Fruit fly (Drosophila melanogaster) whole organism, prepupa: ENCODE results near the gene Ravus.

Experiments used
- Blimp-1 ChIP-seq: fragments of 200-800 bp; sonication (Bioruptor generic); optimal IDR thresholded peaks from 3 replicates; lab custom pipeline; 2017; ENCODE audit warnings: missing biosample characterization, missing genetic modification characterization, mild to moderate bottlenecking, moderate library complexity, missing genetic modification reagents
- CG10631 ChIP-seq: fragments of 200-800 bp; sonication (Bioruptor generic); optimal IDR thresholded peaks from 2 replicates; lab custom pipeline; 2016; ENCODE audit warnings: missing biosample characterization, missing genetic modification characterization
- CG10669 ChIP-seq: fragments of 200-800 bp; sonication (Bioruptor generic); optimal IDR thresholded peaks from 3 replicates; lab custom pipeline; 2018; ENCODE audit warnings: missing biosample characterization, mild to moderate bottlenecking, missing genetic modification characterization, moderate library complexity
- CG11294 ChIP-seq: fragments of 200-800 bp; sonication (Bioruptor generic); IDR thresholded peaks from 2 replicates; pipeline ENCODE4 v1.3.6; 2022; ENCODE audit warnings: missing biosample characterization, missing genetic modification characterization
- CG11762 ChIP-seq: fragments of 200-800 bp; sonication (Bioruptor generic); optimal IDR thresholded peaks from 3 replicates; lab custom pipeline; 2016; ENCODE audit warnings: missing biosample characterization, missing genetic modification characterization; ENCODE audit not compliant: insufficient read depth
- CG11902 ChIP-seq: fragments of 200-800 bp; sonication (Bioruptor generic); optimal IDR thresholded peaks from 3 replicates; lab custom pipeline; 2016; ENCODE audit warnings: missing biosample characterization, missing genetic modification characterization
- CG15336 ChIP-seq: fragments of 200-800 bp; sonication (Bioruptor generic); IDR thresholded peaks from 2 replicates; pipeline ENCODE4 v1.3.6; 2022; ENCODE audit warnings: missing biosample characterization, missing genetic modification characterization
- CG1621 ChIP-seq: fragments of 200-800 bp; sonication (Bioruptor generic); optimal IDR thresholded peaks from 3 replicates; lab custom pipeline; 2018; ENCODE audit warnings: missing biosample characterization, mild to moderate bottlenecking, missing genetic modification characterization
- CG16779 ChIP-seq: fragments of 200-800 bp; sonication (Bioruptor generic); optimal IDR thresholded peaks from 3 replicates; lab custom pipeline; 2017; ENCODE audit warnings: missing biosample characterization, mild to moderate bottlenecking, missing genetic modification characterization
- CG3032 ChIP-seq: fragments of 200-800 bp; optimal IDR thresholded peaks from 2 replicates; lab custom pipeline; 2019; ENCODE audit warnings: missing biosample characterization, mild to moderate bottlenecking, missing genetic modification characterization, moderate library complexity
- CG31627 ChIP-seq: fragments of 200-800 bp; sonication (Bioruptor generic); optimal IDR thresholded peaks from 3 replicates; lab custom pipeline; 2016; ENCODE audit warnings: missing biosample characterization, missing genetic modification characterization
- CG32006 ChIP-seq: fragments of 200-800 bp; sonication (Bioruptor generic); optimal IDR thresholded peaks from 3 replicates; lab custom pipeline; 2017; ENCODE audit warnings: missing biosample characterization, mild to moderate bottlenecking, missing genetic modification characterization
- CG34406 ChIP-seq: fragments of 200-800 bp; sonication (Bioruptor generic); optimal IDR thresholded peaks from 3 replicates; lab custom pipeline; 2016; ENCODE audit warnings: missing biosample characterization, missing genetic modification characterization
- CG4318 ChIP-seq: fragments of 200-800 bp; sonication (Bioruptor generic); optimal IDR thresholded peaks from 3 replicates; lab custom pipeline; 2017; ENCODE audit warnings: missing biosample characterization, mild to moderate bottlenecking, missing genetic modification characterization
- CG6276 ChIP-seq: fragments of 200-800 bp; sonication (Bioruptor generic); optimal IDR thresholded peaks from 2 replicates; lab custom pipeline; 2017; ENCODE audit warnings: missing biosample characterization, mild to moderate bottlenecking, missing genetic modification characterization
- CG6792 ChIP-seq: fragments of 200-800 bp; sonication (Bioruptor generic); optimal IDR thresholded peaks from 3 replicates; lab custom pipeline; 2016; ENCODE audit warnings: missing biosample characterization, missing genetic modification characterization
- CG6808 ChIP-seq: fragments of 200-800 bp; sonication (Bioruptor generic); optimal IDR thresholded peaks from 3 replicates; lab custom pipeline; 2017; ENCODE audit warnings: missing biosample characterization, missing genetic modification characterization, mild to moderate bottlenecking, moderate library complexity, missing genetic modification reagents
- CG6854 ChIP-seq: fragments of 200-800 bp; sonication (Bioruptor generic); optimal IDR thresholded peaks from 2 replicates; lab custom pipeline; 2017; ENCODE audit warnings: missing biosample characterization, mild to moderate bottlenecking, missing genetic modification characterization
- CG7368 ChIP-seq: fragments of 200-800 bp; sonication (Bioruptor generic); optimal IDR thresholded peaks from 3 replicates; lab custom pipeline; 2016; ENCODE audit warnings: missing biosample characterization, missing genetic modification characterization
- CG8119 ChIP-seq: fragments of 200-800 bp; sonication (Bioruptor generic); IDR thresholded peaks from 3 replicates; pipeline ENCODE4 v1.3.6; 2022; ENCODE audit warnings: missing biosample characterization, missing genetic modification characterization
- CG8319 ChIP-seq: fragments of 200-800 bp; sonication (Bioruptor generic); optimal IDR thresholded peaks from 3 replicates; lab custom pipeline; 2016; ENCODE audit warnings: missing biosample characterization, missing genetic modification characterization
- CG8632 ChIP-seq: fragments of 200-800 bp; sonication (Bioruptor generic); optimal IDR thresholded peaks from 3 replicates; lab custom pipeline; 2016; ENCODE audit warnings: missing biosample characterization, missing genetic modification characterization
- Eip75B ChIP-seq: fragments of 200-800 bp; sonication (Bioruptor generic); optimal IDR thresholded peaks from 3 replicates; lab custom pipeline; 2016; ENCODE audit warnings: missing biosample characterization, missing genetic modification characterization
- Eip78C ChIP-seq: fragments of 200-800 bp; sonication (Bioruptor generic); peaks from one replicate; lab custom pipeline; 2016; ENCODE audit warnings: missing biosample characterization, missing genetic modification characterization
- Eip93F ChIP-seq: fragments of 200-800 bp; sonication (Bioruptor generic); optimal IDR thresholded peaks from 2 replicates; lab custom pipeline; 2016; ENCODE audit warnings: missing biosample characterization, mild to moderate bottlenecking, missing genetic modification characterization
- Ets21C ChIP-seq: fragments of 200-800 bp; sonication (Bioruptor generic); optimal IDR thresholded peaks from 3 replicates; lab custom pipeline; 2016; ENCODE audit warnings: missing biosample characterization, missing genetic modification characterization
- Ets96B ChIP-seq: fragments of 200-800 bp; optimal IDR thresholded peaks from 2 replicates; lab custom pipeline; 2019; ENCODE audit warnings: missing biosample characterization, mild to moderate bottlenecking, missing genetic modification characterization, moderate library complexity
- Gug ChIP-seq: fragments of 200-800 bp; sonication (Bioruptor generic); IDR thresholded peaks from 2 replicates; pipeline ENCODE4 v1.3.6; 2022; ENCODE audit warnings: missing biosample characterization, missing genetic modification characterization
- Hr38 ChIP-seq: sonication (Bioruptor generic); optimal IDR thresholded peaks from 2 replicates; lab custom pipeline; 2016; ENCODE audit warnings: missing biosample characterization, missing genetic modification characterization
- Hr39 ChIP-seq: fragments of 200-800 bp; sonication (Bioruptor generic); optimal IDR thresholded peaks from 2 replicates; lab custom pipeline; 2016; ENCODE audit warnings: missing biosample characterization, missing genetic modification characterization
- Hr4 ChIP-seq: fragments of 200-800 bp; sonication (Bioruptor generic); optimal IDR thresholded peaks from 3 replicates; lab custom pipeline; 2016; ENCODE audit warnings: missing biosample characterization, missing genetic modification characterization
- Lpt ChIP-seq: fragments of 200-800 bp; sonication (Bioruptor generic); optimal IDR thresholded peaks from 3 replicates; lab custom pipeline; 2016; ENCODE audit warnings: missing biosample characterization, missing genetic modification characterization
- Met ChIP-seq: fragments of 200-800 bp; sonication (Bioruptor generic); optimal IDR thresholded peaks from 3 replicates; lab custom pipeline; 2016; ENCODE audit warnings: missing biosample characterization, missing genetic modification characterization
- OdsH ChIP-seq: fragments of 200-800 bp; sonication (Bioruptor generic); optimal IDR thresholded peaks from 3 replicates; lab custom pipeline; 2016; ENCODE audit warnings: missing biosample characterization, missing genetic modification characterization
- Sox102F ChIP-seq: fragments of 200-800 bp; sonication (Bioruptor generic); optimal IDR thresholded peaks from 2 replicates; lab custom pipeline; 2016; ENCODE audit warnings: missing biosample characterization, mild to moderate bottlenecking, missing genetic modification characterization
- Sox14 ChIP-seq: fragments of 200-800 bp; sonication (Bioruptor generic); optimal IDR thresholded peaks from 3 replicates; lab custom pipeline; 2016; ENCODE audit warnings: missing biosample characterization, missing genetic modification characterization
- Sox15 ChIP-seq: fragments of 200-800 bp; sonication (Bioruptor generic); optimal IDR thresholded peaks from 3 replicates; lab custom pipeline; 2016; ENCODE audit warnings: missing biosample characterization, missing genetic modification characterization
- achi ChIP-seq: fragments of 200-800 bp; sonication (Bioruptor generic); optimal IDR thresholded peaks from 3 replicates; lab custom pipeline; 2016; ENCODE audit warnings: missing biosample characterization, missing genetic modification characterization
- acj6 ChIP-seq: fragments of 200-800 bp; sonication (Bioruptor generic); optimal IDR thresholded peaks from 3 replicates; lab custom pipeline; 2016; ENCODE audit warnings: missing biosample characterization, missing genetic modification characterization
- eg ChIP-seq: fragments of 200-800 bp; sonication (Bioruptor generic); IDR thresholded peaks from 3 replicates; pipeline ENCODE4 v1.3.6; 2022; ENCODE audit warnings: missing biosample characterization, missing genetic modification characterization
- esn ChIP-seq: fragments of 200-800 bp; sonication (Bioruptor generic); optimal IDR thresholded peaks from 2 replicates; lab custom pipeline; 2016; ENCODE audit warnings: missing biosample characterization, mild to moderate bottlenecking, missing genetic modification characterization, moderate library complexity
- fd59A ChIP-seq: fragments of 200-800 bp; sonication (Bioruptor generic); optimal IDR thresholded peaks from 2 replicates; lab custom pipeline; 2017; ENCODE audit warnings: missing biosample characterization, mild to moderate bottlenecking, missing genetic modification characterization, missing genetic modification reagents
- fd85E ChIP-seq: fragments of 200-800 bp; sonication (Bioruptor generic); optimal IDR thresholded peaks from 3 replicates; lab custom pipeline; 2016; ENCODE audit warnings: missing biosample characterization, missing genetic modification characterization
- fkh ChIP-seq: fragments of 200-800 bp; sonication (Bioruptor generic); optimal IDR thresholded peaks from 3 replicates; lab custom pipeline; 2017; ENCODE audit warnings: missing biosample characterization, mild to moderate bottlenecking, missing genetic modification characterization, moderate library complexity
- net ChIP-seq: fragments of 200-800 bp; sonication (Bioruptor generic); optimal IDR thresholded peaks from 3 replicates; lab custom pipeline; 2016; ENCODE audit warnings: missing biosample characterization, missing genetic modification characterization
- pdm3 ChIP-seq: fragments of 200-800 bp; sonication (Bioruptor generic); optimal IDR thresholded peaks from 3 replicates; lab custom pipeline; 2016; ENCODE audit warnings: missing biosample characterization, missing genetic modification characterization
- salr ChIP-seq, 2 experiments: fragments of 200-800 bp; sonication (Bioruptor generic); optimal IDR thresholded peaks; 3 replicates each; lab custom pipeline; 2016 to 2018; ENCODE audit warnings: missing biosample characterization in 2 of 2, missing genetic modification characterization in 2 of 2, mild to moderate bottlenecking in 1 of 2
- spab ChIP-seq: fragments of 200-800 bp; sonication (Bioruptor generic); optimal IDR thresholded peaks from 2 replicates; lab custom pipeline; 2017; ENCODE audit warnings: missing biosample characterization, mild to moderate bottlenecking, missing genetic modification characterization, missing genetic modification reagents
- ss ChIP-seq, 2 experiments: fragments of 200-800 bp; sonication (Bioruptor generic); optimal IDR thresholded peaks; 2 replicates in 1 of 2; 3 replicates in 1 of 2; lab custom pipeline; 2017 to 2018; ENCODE audit warnings: mild to moderate bottlenecking in 2 of 2, missing biosample characterization in 2 of 2, missing genetic modification characterization in 2 of 2, moderate library complexity in 1 of 2
- svp ChIP-seq: fragments of 200-800 bp; sonication (Bioruptor generic); peaks from one replicate; lab custom pipeline; 2016; ENCODE audit warnings: missing biosample characterization, missing genetic modification characterization
- topi ChIP-seq: fragments of 200-800 bp; sonication (Bioruptor generic); optimal IDR thresholded peaks from 3 replicates; lab custom pipeline; 2016; ENCODE audit warnings: missing biosample characterization, missing genetic modification characterization

Gene Ravus

dm6 chr3R:13305318-13305899, 41.5 kb upstream of the Ravus start:
- TF ChIP-seq Sox15 (GFP tag; lab: Kevin White, UChicago) (peak; percentile 61), Eip93F (no peak), CG7368 (peak; percentile 63), Lpt (GFP tag; lab: Kevin White, UChicago) (peak; percentile 79), Gug (peak; percentile 40), Sox14 (GFP tag; lab: Kevin White, UChicago) (peak; percentile 68), pdm3 (GFP tag; lab: Kevin White, UChicago) (peak; percentile 58), salr (GFP tag; optimal IDR thresholded peaks at IDR 0.05; lab: Kevin White, UChicago) (peak; percentile 31 to 94), eg (GFP tag; lab: Robert Waterston, UW) (peak; percentile 62), CG6276 (GFP tag; lab: Kevin White, UChicago) (peak; percentile 87), CG10669 (GFP tag; lab: Kevin White, UChicago) (peak; percentile 68), net (GFP tag; lab: Kevin White, UChicago) (peak; percentile 76), svp (GFP tag; lab: Kevin White, UChicago) (peak; percentile 88), CG10631 (GFP tag; lab: Kevin White, UChicago) (peak; percentile 90), CG8632 (GFP tag; lab: Kevin White, UChicago) (peak; percentile 89), CG3032 (tag; lab: Kevin White, UChicago) (peak; percentile 82), Eip75B (peak; percentile 51), CG6808 (GFP tag; lab: Kevin White, UChicago) (peak; percentile 83), CG31627 (GFP tag; lab: Kevin White, UChicago) (peak; percentile 62), acj6 (GFP tag; lab: Kevin White, UChicago) (peak; percentile 85), CG15336 (peak; percentile 79), Hr39 (GFP tag; lab: Kevin White, UChicago) (peak; percentile 54), CG4318 (peak; percentile 87), CG8119 (peak; percentile 84), ss (GFP tag; optimal IDR thresholded peaks at IDR 0.05; lab: Kevin White, UChicago) (peak; percentile 74 to 78), fkh (GFP tag; lab: Kevin White, UChicago) (no peak), fd59A (GFP tag; lab: Kevin White, UChicago) (peak; percentile 67), esn (GFP tag; lab: Kevin White, UChicago) (peak; percentile 88), CG32006 (peak; percentile 94), achi (GFP tag; lab: Kevin White, UChicago) (peak; percentile 90), Eip78C (GFP tag; lab: Kevin White, UChicago) (peak; percentile 93), CG6792 (peak; percentile 78), CG6854 (GFP tag; lab: Kevin White, UChicago) (peak; percentile 79), CG34406 (GFP tag; lab: Kevin White, UChicago) (peak; percentile 91), Blimp-1 (GFP tag; lab: Kevin White, UChicago) (peak; percentile 58), CG11762 (peak; percentile 82), CG16779 (tag; lab: Kevin White, UChicago) (peak; percentile 79), CG8319 (peak; percentile 70), OdsH (peak; percentile 87), CG11294 (GFP tag; lab: Robert Waterston, UW) (peak; percentile 26; the same call in 1 of the 2 replicates), Sox102F (GFP tag; lab: Kevin White, UChicago) (peak; percentile 63), Hr38 (GFP tag; lab: Kevin White, UChicago) (no peak), CG1621 (tag; lab: Kevin White, UChicago) (peak; percentile 40), Hr4 (peak; percentile 45), CG11902 (peak; percentile 59), fd85E (GFP tag; lab: Kevin White, UChicago) (peak; percentile 15), Met (GFP tag; lab: Kevin White, UChicago) (peak; percentile 79), topi (GFP tag; lab: Kevin White, UChicago) (peak; percentile 75), spab (GFP tag; lab: Kevin White, UChicago) (peak; percentile 86), Ets96B (peak; percentile 87), Ets21C (GFP tag; lab: Kevin White, UChicago) (peak; percentile 21)
